Fruit fly (Drosophila melanogaster) Kc167 (cell line): ENCODE results near the gene CG31321.

Experiments
- Myc ChIP-seq: fragments of >200 bp; optimal IDR thresholded peaks from 2 replicates; lab custom pipeline; 2017; ENCODE audit warnings: missing external identifiers
- ttk ChIP-seq: sonication (Bioruptor generic); optimal IDR thresholded peaks from 2 replicates; lab custom pipeline; 2017; ENCODE audit warnings: missing external identifiers

DNA sequence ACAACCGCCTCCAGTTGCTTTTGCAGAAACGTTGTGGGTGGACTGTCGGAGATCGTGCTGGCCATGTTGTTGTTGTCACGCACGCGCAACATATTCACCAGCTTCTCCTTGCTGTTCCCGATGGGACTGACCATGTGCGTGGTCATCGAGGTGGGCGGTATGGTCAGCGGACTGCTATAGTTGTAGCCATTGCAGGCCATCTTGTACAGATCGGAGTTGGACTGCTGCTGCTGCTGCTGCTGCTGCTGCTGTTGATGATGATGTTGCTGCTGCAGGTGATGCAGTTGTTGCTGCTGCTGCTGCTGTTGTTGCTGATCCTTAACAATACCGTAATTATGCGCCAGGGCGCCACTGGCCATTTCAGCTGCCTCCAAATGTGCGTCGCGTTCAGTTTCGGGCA, 34.6 kb downstream of the CG31321 start:
- no peak for TF ChIP-seq Myc (lab: Kevin White, UChicago)
- TF ChIP-seq ttk (lab: Kevin White, UChicago) = no peak
